Fruit fly (Drosophila melanogaster): ENCODE measurements around the gene eRF1.

dm6 chr3L:20375878-20376563 is 27.9 kb downstream of the eRF1 start, which contains the start of the genes Ide and RhoBTB:
- TF ChIP-seq Elba2 (GFP tag; optimal IDR thresholded peaks at IDR 0.05) (peak; percentile 94), tx (GFP tag; optimal IDR thresholded peaks at IDR 0.05) (peak; percentile 79), slbo (GFP tag; IDR thresholded peaks at IDR 0.05) (peak; percentile 94), CG8478 (optimal IDR thresholded peaks at IDR 0.05) (peak; percentile 10), nmo (GFP tag; optimal IDR thresholded peaks at IDR 0.05) (peak; percentile 90), wdn (GFP tag; IDR thresholded peaks at IDR 0.05) (peak; percentile 48; the same call in 1 of the 2 replicates), Eip74EF (GFP tag; optimal IDR thresholded peaks at IDR 0.05) (no peak), CG4360 (GFP tag; IDR thresholded peaks at IDR 0.05) (no peak), psq (GFP tag; optimal IDR thresholded peaks at IDR 0.05) (peak; percentile 62), CG16779 (GFP tag; IDR thresholded peaks at IDR 0.05) (no peak), Tbp (GFP tag; optimal IDR thresholded peaks at IDR 0.05) (no peak), CG43689 (GFP tag; IDR thresholded peaks at IDR 0.05) (no peak), usp (GFP tag; optimal IDR thresholded peaks at IDR 0.05) (no peak), sc (optimal IDR thresholded peaks at IDR 0.05) (no peak), sc (GFP tag; optimal IDR thresholded peaks at IDR 0.05) (peak; percentile 26)

Data from whole organism, embryonic.